Worm (Caenorhabditis elegans) whole organism, young adult: ENCODE data around the gene mrpl-22.

Source experiments
- B0035.1 ChIP-seq: sonication (generic microtip); optimal IDR thresholded peaks from 2 replicates; lab custom pipeline; 2016; ENCODE audit warnings: missing genetic modification characterization, mild to moderate bottlenecking, missing compliant biosample characterization, missing genotype, missing genetic modification reagents
- B0336.3 ChIP-seq: fragments of 200-800 bp; sonication (Bioruptor generic); IDR thresholded peaks from 2 replicates; pipeline ENCODE4 v1.3.6; 2022; ENCODE audit warnings: missing genetic modification characterization, missing compliant biosample characterization
- F23B12.7 ChIP-seq: sonication (generic microtip); optimal IDR thresholded peaks from 2 replicates; lab custom pipeline; 2017; ENCODE audit warnings: missing genetic modification characterization, mild to moderate bottlenecking, missing compliant biosample characterization, antibody characterized with exemption, moderate library complexity; ENCODE audit not compliant: insufficient read depth
- F33H1.4 ChIP-seq: fragments of 200-800 bp; sonication (Bioruptor generic); IDR thresholded peaks from 2 replicates; pipeline ENCODE4 v1.3.6; 2022; ENCODE audit warnings: missing genetic modification reagents, missing genetic modification characterization, missing compliant biosample characterization
- F37B4.10 ChIP-seq: fragments of 200-800 bp; sonication (Bioruptor generic); IDR thresholded peaks from 2 replicates; pipeline ENCODE4 v1.3.6; 2022; ENCODE audit warnings: missing genetic modification characterization, missing compliant biosample characterization
- F52B5.7 ChIP-seq: sonication (generic microtip); optimal IDR thresholded peaks from 2 replicates; lab custom pipeline; 2016; ENCODE audit warnings: mild to moderate bottlenecking, missing genetic modification characterization, missing compliant biosample characterization
- F57A8.1 ChIP-seq: fragments of 200-800 bp; sonication (Bioruptor generic); optimal IDR thresholded peaks from 2 replicates; lab custom pipeline; 2018; ENCODE audit warnings: mild to moderate bottlenecking, missing genetic modification characterization, moderate library complexity, missing compliant biosample characterization
- F57C9.4 ChIP-seq: sonication (generic microtip); optimal IDR thresholded peaks from 2 replicates; lab custom pipeline; 2017; ENCODE audit warnings: mild to moderate bottlenecking, missing genetic modification characterization, missing compliant biosample characterization
- K11D2.4 ChIP-seq: fragments of 200-800 bp; sonication (Bioruptor generic); IDR thresholded peaks from 2 replicates; pipeline ENCODE4 v1.3.6; 2022; ENCODE audit warnings: missing genetic modification reagents, missing genetic modification characterization, missing compliant biosample characterization
- K12H6.12 ChIP-seq: fragments of 200-800 bp; sonication (Bioruptor generic); optimal IDR thresholded peaks from 2 replicates; lab custom pipeline; 2018; ENCODE audit warnings: mild to moderate bottlenecking, missing genetic modification characterization, missing compliant biosample characterization
- T26A5.8 ChIP-seq: sonication (generic microtip); optimal IDR thresholded peaks from 2 replicates; lab custom pipeline; 2016; ENCODE audit warnings: missing genetic modification characterization, missing compliant biosample characterization
- Y53F4B.3 ChIP-seq: fragments of 200-800 bp; sonication (Bioruptor generic); IDR thresholded peaks from 2 replicates; pipeline ENCODE4 v1.3.6; 2022; ENCODE audit warnings: missing genetic modification reagents, missing genetic modification characterization, missing compliant biosample characterization
- Y79H2A.3 ChIP-seq: fragments of 200-800 bp; sonication (Bioruptor generic); conservative IDR thresholded peaks from 2 replicates; pipeline ENCODE4 v1.3.6; 2022; ENCODE audit warnings: missing genetic modification reagents, missing genetic modification characterization, missing compliant biosample characterization
- ZK185.1 ChIP-seq: sonication (generic microtip); optimal IDR thresholded peaks from 2 replicates; lab custom pipeline; 2016; ENCODE audit warnings: mild to moderate bottlenecking, missing genetic modification characterization, missing compliant biosample characterization; ENCODE audit not compliant: poor library complexity, severe bottlenecking
- attf-5 ChIP-seq: fragments of 200-800 bp; sonication (Bioruptor generic); optimal IDR thresholded peaks from 2 replicates; lab custom pipeline; 2018; ENCODE audit warnings: mild to moderate bottlenecking, missing genetic modification characterization, missing compliant biosample characterization
- bed-1 ChIP-seq: fragments of 200-800 bp; sonication (Bioruptor generic); IDR thresholded peaks from 2 replicates; pipeline ENCODE4 v1.3.6; 2022; ENCODE audit warnings: missing genetic modification reagents, missing genetic modification characterization, missing compliant biosample characterization
- ceh-91 ChIP-seq: fragments of 200-800 bp; sonication (Bioruptor generic); IDR thresholded peaks from 2 replicates; pipeline ENCODE4 v1.3.6; 2022; ENCODE audit warnings: missing genetic modification reagents, missing genetic modification characterization, missing compliant biosample characterization
- chd-7 ChIP-seq: sonication (generic microtip); optimal IDR thresholded peaks from 2 replicates; lab custom pipeline; 2016; ENCODE audit warnings: mild to moderate bottlenecking, missing genetic modification characterization, moderate library complexity, missing compliant biosample characterization
- dox-1 ChIP-seq: fragments of 200-800 bp; sonication (Bioruptor generic); IDR thresholded peaks from 2 replicates; pipeline ENCODE4 v1.3.6; 2022; ENCODE audit warnings: missing genetic modification reagents, missing genetic modification characterization, missing compliant biosample characterization
- efl-1 ChIP-seq: fragments of 150-350 bp; optimal IDR thresholded peaks from 2 replicates; lab custom pipeline; 2014; ENCODE audit warnings: missing biosample characterization, missing genetic modification reagents, missing genetic modification characterization
- egrh-3 ChIP-seq: fragments of 200-800 bp; sonication (Bioruptor generic); IDR thresholded peaks from 2 replicates; pipeline ENCODE4 v1.3.6; 2022; ENCODE audit warnings: missing genetic modification reagents, missing genetic modification characterization, missing compliant biosample characterization
- hlh-12 ChIP-seq: sonication (generic microtip); optimal IDR thresholded peaks from 2 replicates; lab custom pipeline; 2016; ENCODE audit warnings: missing genetic modification characterization, missing compliant biosample characterization
- hlh-26 ChIP-seq: fragments of 200-800 bp; sonication (Bioruptor generic); conservative IDR thresholded peaks from 2 replicates; pipeline ENCODE4 v1.3.6; 2022; ENCODE audit warnings: missing genetic modification reagents, missing genetic modification characterization, missing compliant biosample characterization
- hmg-1.2 ChIP-seq: fragments of 200-800 bp; sonication (Bioruptor generic); IDR thresholded peaks from 2 replicates; pipeline ENCODE4 v1.3.6; 2022; ENCODE audit warnings: missing genetic modification reagents, missing genetic modification characterization, missing compliant biosample characterization
- hsf-1 ChIP-seq: fragments of 200-800 bp; sonication (Bioruptor generic); IDR thresholded peaks from 2 replicates; pipeline ENCODE4 v1.3.6; 2022; ENCODE audit warnings: missing genetic modification reagents, missing genetic modification characterization, missing compliant biosample characterization
- lin-26 ChIP-seq: fragments of 200-800 bp; sonication (Bioruptor generic); IDR thresholded peaks from 2 replicates; pipeline ENCODE4 v1.3.6; 2022; ENCODE audit warnings: missing genetic modification reagents, missing genetic modification characterization, missing compliant biosample characterization
- lin-35 ChIP-seq, 3 experiments: fragments of 150-350 bp in 2 of 3; sonication (generic microtip) in 1 of 3; optimal IDR thresholded peaks; 2 replicates each; lab custom pipeline; 2014 to 2018; ENCODE audit warnings: missing biosample characterization in 3 of 3, missing genetic modification characterization in 3 of 3, missing genetic modification reagents in 3 of 3
- lin-40 ChIP-seq: sonication (generic microtip); optimal IDR thresholded peaks from 2 replicates; lab custom pipeline; 2016; ENCODE audit warnings: missing genetic modification characterization, mild to moderate bottlenecking, missing compliant biosample characterization, missing genotype, missing genetic modification reagents
- lin-54 ChIP-seq: fragments of 200-800 bp; sonication (Bioruptor generic); optimal IDR thresholded peaks from 2 replicates; lab custom pipeline; 2018; ENCODE audit warnings: mild to moderate bottlenecking, missing genetic modification characterization, missing compliant biosample characterization
- lir-1 ChIP-seq: fragments of 200-800 bp; sonication (Bioruptor generic); conservative IDR thresholded peaks from 2 replicates; pipeline ENCODE4 v1.3.6; 2022; ENCODE audit warnings: missing genetic modification reagents, missing genetic modification characterization, missing compliant biosample characterization
- lsl-1 ChIP-seq: fragments of 200-800 bp; sonication (Bioruptor generic); optimal IDR thresholded peaks from 2 replicates; lab custom pipeline; 2018; ENCODE audit warnings: mild to moderate bottlenecking, missing genetic modification characterization, moderate library complexity, missing compliant biosample characterization
- madf-3 ChIP-seq: fragments of 200-800 bp; sonication (Bioruptor generic); IDR thresholded peaks from 2 replicates; pipeline ENCODE4 v1.3.6; 2022; ENCODE audit warnings: missing genetic modification reagents, missing genetic modification characterization, missing compliant biosample characterization
- mcd-1 ChIP-seq: fragments of 200-800 bp; sonication (Bioruptor generic); IDR thresholded peaks from 2 replicates; pipeline ENCODE4 v1.3.6; 2022; ENCODE audit warnings: missing genetic modification reagents, missing genetic modification characterization, missing compliant biosample characterization
- mes-4 ChIP-seq: sonication (generic microtip); optimal IDR thresholded peaks from 2 replicates; lab custom pipeline; 2016; ENCODE audit warnings: missing genotype, missing genetic modification characterization, missing compliant biosample characterization
- nfyb-1 ChIP-seq: fragments of 200-800 bp; sonication (Bioruptor generic); IDR thresholded peaks from 2 replicates; pipeline ENCODE4 v1.3.6; 2022; ENCODE audit warnings: missing genetic modification reagents, missing genetic modification characterization, missing compliant biosample characterization
- nhr-179 ChIP-seq: sonication (generic microtip); optimal IDR thresholded peaks from 2 replicates; lab custom pipeline; 2016; ENCODE audit warnings: mild to moderate bottlenecking, missing genetic modification characterization, missing compliant biosample characterization
- nhr-27 ChIP-seq: fragments of 200-800 bp; sonication (Bioruptor generic); optimal IDR thresholded peaks from 2 replicates; lab custom pipeline; 2018; ENCODE audit warnings: mild to moderate bottlenecking, missing genetic modification characterization, moderate library complexity, missing compliant biosample characterization
- nhr-80 ChIP-seq: sonication (generic microtip); optimal IDR thresholded peaks from 2 replicates; lab custom pipeline; 2016; ENCODE audit warnings: missing genetic modification characterization, missing compliant biosample characterization
- nhr-90 ChIP-seq: sonication (generic microtip); optimal IDR thresholded peaks from 2 replicates; lab custom pipeline; 2016; ENCODE audit warnings: missing genotype, mild to moderate bottlenecking, missing genetic modification characterization, missing compliant biosample characterization
- pbrm-1 ChIP-seq: fragments of 200-800 bp; sonication (Bioruptor generic); IDR thresholded peaks from 2 replicates; pipeline ENCODE4 v1.3.6; 2022; ENCODE audit warnings: missing genetic modification reagents, missing genetic modification characterization, missing compliant biosample characterization
- repo-1 ChIP-seq: sonication (generic microtip); optimal IDR thresholded peaks from 2 replicates; lab custom pipeline; 2017; ENCODE audit warnings: mild to moderate bottlenecking, missing genetic modification characterization, missing compliant biosample characterization
- sdz-38 ChIP-seq: sonication (generic microtip); optimal IDR thresholded peaks from 2 replicates; lab custom pipeline; 2016; ENCODE audit warnings: missing genotype, missing genetic modification characterization, missing compliant biosample characterization
- snpc-1.1 ChIP-seq: sonication (generic microtip); optimal IDR thresholded peaks from 2 replicates; lab custom pipeline; 2017; ENCODE audit warnings: missing genetic modification characterization, mild to moderate bottlenecking, missing compliant biosample characterization, antibody characterized with exemption, moderate library complexity, missing genotype, missing genetic modification reagents; ENCODE audit not compliant: insufficient read depth
- snpc-1.3 ChIP-seq: sonication (generic microtip); optimal IDR thresholded peaks from 2 replicates; lab custom pipeline; 2017; ENCODE audit warnings: missing genetic modification characterization, mild to moderate bottlenecking, missing compliant biosample characterization, antibody characterized with exemption, moderate library complexity, missing genotype, missing genetic modification reagents; ENCODE audit not compliant: insufficient read depth
- snpc-3.4 ChIP-seq: sonication (generic microtip); optimal IDR thresholded peaks from 2 replicates; lab custom pipeline; 2017; ENCODE audit warnings: missing genetic modification characterization, mild to moderate bottlenecking, missing compliant biosample characterization, antibody characterized with exemption, moderate library complexity, missing genotype, missing genetic modification reagents
- tbp1 ChIP-seq: fragments of 200-800 bp; sonication (Bioruptor generic); optimal IDR thresholded peaks from 2 replicates; lab custom pipeline; 2018; ENCODE audit warnings: mild to moderate bottlenecking, missing genetic modification characterization, missing compliant biosample characterization
- unc-130 ChIP-seq: sonication (generic microtip); optimal IDR thresholded peaks from 2 replicates; lab custom pipeline; 2016; ENCODE audit warnings: missing genetic modification reagents, missing genetic modification characterization, missing compliant biosample characterization

The mrpl-22 gene

ce11 chrIII:10599699-10600098, 15.6 kb upstream of the mrpl-22 start (continued):
- TF ChIP-seq tbp1 (GFP tag; lab: Kevin White, UChicago) (peak; percentile 1), attf-5 (GFP tag; lab: Kevin White, UChicago) (peak; percentile 89), F52B5.7 (tag; lab: Kevin White, UChicago) (no peak), lin-35 (GFP tag; optimal IDR thresholded peaks at IDR 0.05; lab: Kevin White, UChicago) (no peak), Y53F4B.3 (GFP tag; lab: Robert Waterston, UW) (no peak), lin-54 (peak; percentile 28), bed-1 (GFP tag; lab: Robert Waterston, UW) (no peak), lin-40 (tag; lab: Kevin White, UChicago) (peak; percentile 56), mes-4 (tag; lab: Kevin White, UChicago) (no peak), nhr-90 (no peak), nhr-80 (tag; lab: Kevin White, UChicago) (peak; percentile 70), K11D2.4 (no peak), F37B4.10 (no peak), mcd-1 (GFP tag; lab: Robert Waterston, UW) (peak; percentile 70), unc-130 (no peak), T26A5.8 (tag; lab: Kevin White, UChicago) (no peak), nhr-179 (tag; lab: Kevin White, UChicago) (no peak)

DNA sequence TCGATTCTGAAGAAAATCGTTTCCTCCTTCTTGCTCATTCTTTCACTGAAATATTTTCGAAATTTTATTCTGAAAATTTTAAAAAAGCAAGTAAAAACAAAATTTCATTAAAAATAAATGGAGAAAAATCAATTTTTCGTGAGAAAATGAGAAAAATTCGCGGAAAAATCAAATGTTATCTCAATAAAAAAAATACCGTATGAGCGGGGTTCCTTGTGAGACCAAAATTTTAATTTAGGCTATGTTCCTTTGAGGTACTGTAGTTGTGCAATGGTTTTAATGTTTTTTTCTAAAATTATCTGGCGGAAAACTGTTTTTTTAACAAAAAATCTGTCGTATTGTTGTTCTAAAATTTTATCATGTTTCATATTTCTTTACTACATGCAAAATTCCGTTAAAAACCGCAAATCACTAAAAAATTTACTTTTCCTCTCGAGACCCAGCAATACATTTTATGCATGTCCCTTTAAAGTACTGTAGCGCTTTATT, 15.1 kb upstream of the mrpl-22 start, which contains the start of gene epg-6:
Gene epg-6 (minus strand): TSS at position 51 of the 489 bp plus-strand sequence.
- TF ChIP-seq ZK185.1 (tag; lab: Kevin White, UChicago) (no peak), pbrm-1 (no peak), chd-7 (no peak), hlh-26 (GFP tag; lab: Robert Waterston, UW) (no peak), ceh-91 (GFP tag; lab: Robert Waterston, UW) (peak; percentile 84), F23B12.7 (tag; lab: Kevin White, UChicago) (no peak), hmg-1.2 (GFP tag; lab: Robert Waterston, UW) (peak; percentile 21; the same call in 1 of the 2 replicates), F57C9.4 (tag; lab: Kevin White, UChicago) (no peak), lsl-1 (GFP tag; lab: Kevin White, UChicago) (peak; percentile 99), lir-1 (no peak), hsf-1 (GFP tag; lab: Robert Waterston, UW) (0 out of 2 replicates have a peak, but pooled peaks have one; percentile 28), egrh-3 (GFP tag; lab: Robert Waterston, UW) (no peak), F37B4.10 (no peak), sdz-38 (no peak), repo-1 (no peak), nfyb-1 (GFP tag; lab: Robert Waterston, UW) (no peak), K12H6.12 (tag; lab: Kevin White, UChicago) (no peak), tbp1 (GFP tag; lab: Kevin White, UChicago) (peak; percentile 14), nhr-27 (no peak), Y79H2A.3 (GFP tag; lab: Robert Waterston, UW) (0 out of 2 replicates have a peak, but pooled peaks have one; percentile 26), lin-54 (peak; percentile 54), F57A8.1 (GFP tag; lab: Kevin White, UChicago) (no peak), T26A5.8 (tag; lab: Kevin White, UChicago) (no peak), lin-40 (tag; lab: Kevin White, UChicago) (no peak), B0035.1 (tag; lab: Kevin White, UChicago) (no peak), dox-1 (GFP tag; lab: Robert Waterston, UW) (no peak), F33H1.4 (GFP tag; lab: Robert Waterston, UW) (peak; percentile 94), efl-1 (GFP tag; lab: Kevin White, UChicago) (peak; percentile 75), lin-26 (GFP tag; lab: Robert Waterston, UW) (no peak), B0336.3 (GFP tag; lab: Robert Waterston, UW) (no peak), hlh-12 (tag; lab: Kevin White, UChicago) (no peak), snpc-1.3 (tag; lab: Kevin White, UChicago) (peak; percentile 58), Y53F4B.3 (GFP tag; lab: Robert Waterston, UW) (no peak), madf-3 (GFP tag; lab: Robert Waterston, UW) (no peak), snpc-1.1 (tag; lab: Kevin White, UChicago) (peak; percentile 17), snpc-3.4 (peak; percentile 8)
